Worm (Caenorhabditis elegans) whole organism, late embryonic: ENCODE measurements around the gene F52C6.3.

Experiments
- C38D4.7 ChIP-seq: fragments of 200-800 bp; sonication (Bioruptor generic); optimal IDR thresholded peaks from 2 replicates; lab custom pipeline; 2018; ENCODE audit warnings: mild to moderate bottlenecking, missing genetic modification characterization, moderate library complexity, missing compliant biosample characterization
- elt-2 ChIP-seq: sonication (generic microtip); optimal IDR thresholded peaks from 2 replicates; lab custom pipeline; 2016; ENCODE audit warnings: missing genetic modification reagents, missing genetic modification characterization, missing compliant biosample characterization

- TF ChIP-seq elt-2 (tag; lab: Kevin White, UChicago) = no peak
- no peak for TF ChIP-seq C38D4.7 (GFP tag; lab: Kevin White, UChicago)
Measured at ce11 chrII:1895278-1895677, 29.3 kb upstream of the F52C6.3 start, which contains the start of gene C46F9.5.
